Worm (Caenorhabditis elegans): Measurements from ENCODE around the gene T03F6.4.

The T03F6.4 gene

ce11 chrIII:13435570-13435969 lies 49.6 kb downstream of the T03F6.4 start, which contains the start of gene F45G2.8:
Gene F45G2.8 (minus strand): TSS chrIII:13435670.
- TF ChIP-seq lin-15B (tag; optimal IDR thresholded peaks at IDR 0.05) (no peak), unc-62 (GFP tag; optimal IDR thresholded peaks at IDR 0.05) (no peak)

ce11 chrIII:13436843-13437242 lies 50.9 kb downstream of the T03F6.4 start, which contains the start of gene F45G2.9:
Gene F45G2.9 (minus strand): TSS chrIII:13436943.
- no peak for TF ChIP-seq pqm-1 (tag; optimal IDR thresholded peaks at IDR 0.05)
- TF ChIP-seq egl-27 (tag; optimal IDR thresholded peaks at IDR 0.05) = no peak
- no peak for TF ChIP-seq unc-39 (tag; optimal IDR thresholded peaks at IDR 0.05)
- no peak for TF ChIP-seq zag-1 (tag; optimal IDR thresholded peaks at IDR 0.05)
- TF ChIP-seq nhr-12 (tag; optimal IDR thresholded peaks at IDR 0.05) = no peak
- TF ChIP-seq ceh-16 (tag; optimal IDR thresholded peaks at IDR 0.05) = no peak
- TF ChIP-seq elt-2 (tag; optimal IDR thresholded peaks at IDR 0.05) = no peak
- TF ChIP-seq ztf-4 (tag; optimal IDR thresholded peaks at IDR 0.05) = no peak
- no peak for TF ChIP-seq sea-2 (GFP tag; optimal IDR thresholded peaks at IDR 0.05)
- TF ChIP-seq fkh-2 (tag; optimal IDR thresholded peaks at IDR 0.05) = no peak
- no peak for TF ChIP-seq elt-1 (tag; optimal IDR thresholded peaks at IDR 0.05)
- TF ChIP-seq aly-2 (tag; optimal IDR thresholded peaks at IDR 0.05) = no peak
- no peak for TF ChIP-seq mml-1 (tag; optimal IDR thresholded peaks at IDR 0.05)
- TF ChIP-seq nhr-43 (tag; optimal IDR thresholded peaks at IDR 0.05; ENCODE audit: poor library complexity, severe bottlenecking) = no peak
- no peak for TF ChIP-seq lin-15B (tag; optimal IDR thresholded peaks at IDR 0.05)
- no peak for TF ChIP-seq nhr-25 (tag; optimal IDR thresholded peaks at IDR 0.05)
